Fruit fly (Drosophila melanogaster) whole organism, embryonic: Measurements from ENCODE around the gene CG5172.
A peak's percentile ranks its signal among the peaks of the same experiment; 100 is the strongest.

Experiments used
- B-H2 ChIP-seq: fragments of 200-800 bp; sonication (Bioruptor generic); optimal IDR thresholded peaks from 2 replicates; lab custom pipeline; 2018; ENCODE audit warnings: missing biosample characterization, mild to moderate bottlenecking, missing genetic modification characterization
- Blimp-1 ChIP-seq: fragments of 200-800 bp; sonication (Bioruptor generic); optimal IDR thresholded peaks from 3 replicates; lab custom pipeline; 2018; ENCODE audit warnings: missing biosample characterization, missing genetic modification characterization, mild to moderate bottlenecking, moderate library complexity, missing genetic modification reagents
- CG11696 ChIP-seq: fragments of 200-800 bp; sonication (Bioruptor generic); IDR thresholded peaks from 2 replicates; pipeline ENCODE4 v1.3.6; 2022; ENCODE audit warnings: missing biosample characterization, missing genetic modification characterization
- CG14965 ChIP-seq: fragments of 200-800 bp; sonication (Bioruptor generic); optimal IDR thresholded peaks from 2 replicates; lab custom pipeline; 2016; ENCODE audit warnings: missing biosample characterization, missing genetic modification characterization, borderline replicate concordance
- CG1792 ChIP-seq: fragments of 200-800 bp; sonication (Bioruptor generic); optimal IDR thresholded peaks from 2 replicates; lab custom pipeline; 2016; ENCODE audit warnings: missing biosample characterization, missing genetic modification characterization
- CG18011 ChIP-seq: fragments of 200-800 bp; sonication (Bioruptor generic); optimal IDR thresholded peaks from 2 replicates; lab custom pipeline; 2017; ENCODE audit warnings: missing biosample characterization, missing genetic modification characterization, mild to moderate bottlenecking, moderate library complexity, missing genotype
- CG18262 ChIP-seq: fragments of 200-800 bp; optimal IDR thresholded peaks from 3 replicates; lab custom pipeline; 2019; ENCODE audit warnings: missing biosample characterization, mild to moderate bottlenecking, missing genetic modification characterization, moderate library complexity
- CG18764 ChIP-seq: fragments of 200-800 bp; sonication (Bioruptor generic); optimal IDR thresholded peaks from 3 replicates; lab custom pipeline; 2016; ENCODE audit warnings: missing biosample characterization, missing genetic modification characterization
- CG2116 ChIP-seq: fragments of 200-800 bp; sonication (Bioruptor generic); optimal IDR thresholded peaks from 3 replicates; lab custom pipeline; 2018; ENCODE audit warnings: missing biosample characterization, mild to moderate bottlenecking, missing genetic modification characterization
- CG2120 ChIP-seq: fragments of 200-800 bp; sonication (Bioruptor generic); optimal IDR thresholded peaks from 3 replicates; lab custom pipeline; 2016; ENCODE audit warnings: missing biosample characterization, missing genetic modification characterization
- CG34224 ChIP-seq: fragments of 200-800 bp; sonication (Bioruptor generic); IDR thresholded peaks from 3 replicates; pipeline ENCODE4 v1.3.6; 2022; ENCODE audit warnings: missing biosample characterization, missing genetic modification characterization; ENCODE audit not compliant: partially characterized antibody
- CG4854 ChIP-seq: fragments of 200-800 bp; sonication (Bioruptor generic); optimal IDR thresholded peaks from 2 replicates; lab custom pipeline; 2016; ENCODE audit warnings: missing biosample characterization, missing genetic modification characterization, inconsistent platforms
- CG5180 ChIP-seq: fragments of 200-800 bp; sonication (Bioruptor generic); optimal IDR thresholded peaks from 3 replicates; lab custom pipeline; 2017; ENCODE audit warnings: missing biosample characterization, missing genetic modification characterization, mild to moderate bottlenecking, moderate library complexity, missing genetic modification reagents
- CG5953 ChIP-seq: fragments of 200-800 bp; sonication (Bioruptor generic); IDR thresholded peaks from 2 replicates; pipeline ENCODE4 v1.3.6; 2022; ENCODE audit warnings: missing biosample characterization, missing genetic modification characterization
- CG6683 ChIP-seq: fragments of 200-800 bp; sonication (Bioruptor generic); optimal IDR thresholded peaks from 2 replicates; lab custom pipeline; 2017; ENCODE audit warnings: missing biosample characterization, mild to moderate bottlenecking, missing genetic modification characterization, missing genetic modification reagents
- CG6854 ChIP-seq: fragments of 200-800 bp; sonication (Bioruptor generic); optimal IDR thresholded peaks from 3 replicates; lab custom pipeline; 2017; ENCODE audit warnings: missing biosample characterization, mild to moderate bottlenecking, missing genetic modification characterization
- CG8765 ChIP-seq: fragments of 200-800 bp; sonication (Bioruptor generic); IDR thresholded peaks from 2 replicates; pipeline ENCODE4 v1.3.6; 2022; ENCODE audit warnings: missing biosample characterization, missing genetic modification characterization
- CG9727 ChIP-seq: fragments of 200-800 bp; sonication (Bioruptor generic); optimal IDR thresholded peaks from 3 replicates; lab custom pipeline; 2017; ENCODE audit warnings: missing biosample characterization, mild to moderate bottlenecking, missing genetic modification characterization
- Dek ChIP-seq: fragments of 200-800 bp; sonication (Bioruptor generic); optimal IDR thresholded peaks from 3 replicates; lab custom pipeline; 2019; ENCODE audit warnings: missing biosample characterization, mild to moderate bottlenecking, missing genetic modification characterization, moderate library complexity
- Dfd ChIP-seq, 2 experiments: fragments of >200 bp; optimal IDR thresholded peaks; 2 replicates each; lab custom pipeline; 2017; ENCODE audit warnings: missing biosample characterization in 2 of 2, missing genetic modification characterization in 2 of 2
- Dip2 ChIP-seq: fragments of 200-800 bp; sonication (Bioruptor generic); IDR thresholded peaks from 2 replicates; pipeline ENCODE4 v1.3.6; 2022; ENCODE audit warnings: missing biosample characterization, missing genetic modification characterization
- Ets97D ChIP-seq: fragments of 200-800 bp; sonication (Bioruptor generic); optimal IDR thresholded peaks from 3 replicates; lab custom pipeline; 2016; ENCODE audit warnings: missing biosample characterization, missing genetic modification characterization
- Fer3 ChIP-seq: fragments of 200-800 bp; sonication (Bioruptor generic); optimal IDR thresholded peaks from 2 replicates; lab custom pipeline; 2018; ENCODE audit warnings: missing biosample characterization, mild to moderate bottlenecking, missing genetic modification characterization, moderate library complexity
- GATAe ChIP-seq: fragments of 200-800 bp; sonication (Bioruptor generic); conservative IDR thresholded peaks from 2 replicates; pipeline ENCODE4 v1.3.6; 2022; ENCODE audit warnings: missing biosample characterization, missing genetic modification characterization
- Gsc ChIP-seq: fragments of 200-800 bp; sonication (Bioruptor generic); IDR thresholded peaks from 2 replicates; pipeline ENCODE4 v1.3.6; 2022; ENCODE audit warnings: missing biosample characterization, missing genetic modification characterization
- HLH4C ChIP-seq: fragments of 200-800 bp; sonication (Bioruptor generic); IDR thresholded peaks from 3 replicates; pipeline ENCODE4 v1.3.6; 2022; ENCODE audit warnings: missing biosample characterization, missing genetic modification characterization; ENCODE audit not compliant: partially characterized antibody
- Hand ChIP-seq: fragments of 200-800 bp; sonication (Bioruptor generic); optimal IDR thresholded peaks from 2 replicates; lab custom pipeline; 2017; ENCODE audit warnings: mild to moderate bottlenecking, missing biosample characterization, missing genetic modification reagents, missing genetic modification characterization
- Hsf ChIP-seq: fragments of 200-800 bp; sonication (Bioruptor generic); optimal IDR thresholded peaks from 3 replicates; lab custom pipeline; 2016; ENCODE audit warnings: missing biosample characterization, missing genetic modification characterization
- Lim3 ChIP-seq: fragments of 200-800 bp; sonication (Bioruptor generic); IDR thresholded peaks from 2 replicates; pipeline ENCODE4 v1.3.6; 2022; ENCODE audit warnings: missing biosample characterization, missing genetic modification characterization
- NFAT ChIP-seq: fragments of 200-800 bp; sonication (Bioruptor generic); IDR thresholded peaks from 2 replicates; pipeline ENCODE4 v1.3.6; 2022; ENCODE audit warnings: missing biosample characterization, missing genetic modification characterization
- Nf-YB ChIP-seq: fragments of 200-800 bp; sonication (Bioruptor generic); optimal IDR thresholded peaks from 3 replicates; lab custom pipeline; 2019; ENCODE audit warnings: missing biosample characterization, mild to moderate bottlenecking, missing genetic modification characterization, moderate library complexity
- Spps ChIP-seq: fragments of 200-800 bp; sonication (Bioruptor generic); optimal IDR thresholded peaks from 2 replicates; lab custom pipeline; 2018; ENCODE audit warnings: missing biosample characterization, mild to moderate bottlenecking, missing genetic modification characterization
- YL-1 ChIP-seq: fragments of 200-800 bp; sonication (Bioruptor generic); optimal IDR thresholded peaks from 3 replicates; lab custom pipeline; 2017; ENCODE audit warnings: missing biosample characterization, mild to moderate bottlenecking, missing genetic modification characterization
- ase ChIP-seq: fragments of 200-800 bp; sonication (Bioruptor generic); IDR thresholded peaks from 3 replicates; pipeline ENCODE4 v1.3.6; 2022; ENCODE audit warnings: missing biosample characterization, missing genetic modification characterization
- az2 ChIP-seq: fragments of 200-800 bp; sonication (Bioruptor generic); optimal IDR thresholded peaks from 3 replicates; lab custom pipeline; 2016; ENCODE audit warnings: missing biosample characterization, missing genetic modification characterization
- cas ChIP-seq: fragments of 200-800 bp; sonication (Bioruptor generic); IDR thresholded peaks from 2 replicates; pipeline ENCODE4 v1.3.6; 2022; ENCODE audit warnings: missing biosample characterization, missing genetic modification characterization
- chif ChIP-seq, 2 experiments: fragments of 200-800 bp; sonication (Bioruptor generic); optimal IDR thresholded peaks; 3 replicates each; lab custom pipeline; 2016; ENCODE audit warnings: missing biosample characterization in 2 of 2, missing genetic modification characterization in 2 of 2
- ci ChIP-seq: fragments of 200-800 bp; sonication (Bioruptor generic); IDR thresholded peaks from 3 replicates; pipeline ENCODE4 v1.3.6; 2022; ENCODE audit warnings: missing biosample characterization, missing genetic modification characterization
- dpn ChIP-seq, 2 experiments: fragments of 200-800 bp; sonication (Bioruptor generic); optimal IDR thresholded peaks; 3 replicates each; lab custom pipeline; 2016; ENCODE audit warnings: missing biosample characterization in 2 of 2, missing genetic modification characterization in 2 of 2
- en ChIP-seq: fragments of 200-800 bp; sonication (Bioruptor generic); optimal IDR thresholded peaks from 2 replicates; lab custom pipeline; 2016; ENCODE audit warnings: missing biosample characterization, missing genetic modification characterization
- fu2 ChIP-seq: fragments of 200-800 bp; sonication (Bioruptor generic); optimal IDR thresholded peaks from 2 replicates; lab custom pipeline; 2016; ENCODE audit warnings: missing biosample characterization, missing genetic modification characterization
- grn ChIP-seq: fragments of 200-800 bp; sonication (Bioruptor generic); optimal IDR thresholded peaks from 3 replicates; lab custom pipeline; 2017; ENCODE audit warnings: missing biosample characterization, missing genetic modification characterization
- lbe ChIP-seq: fragments of 200-800 bp; sonication (Bioruptor generic); optimal IDR thresholded peaks from 2 replicates; lab custom pipeline; 2016; ENCODE audit warnings: missing biosample characterization, mild to moderate bottlenecking, missing genetic modification characterization
- nom ChIP-seq: fragments of 200-800 bp; sonication (Bioruptor generic); optimal IDR thresholded peaks from 2 replicates; lab custom pipeline; 2017; ENCODE audit warnings: missing biosample characterization, missing genetic modification characterization, mild to moderate bottlenecking, moderate library complexity, missing genetic modification reagents
- pnt ChIP-seq: fragments of 200-800 bp; sonication (Bioruptor generic); optimal IDR thresholded peaks from 3 replicates; lab custom pipeline; 2016; ENCODE audit warnings: missing biosample characterization, missing genetic modification characterization
- rib ChIP-seq: fragments of 200-800 bp; sonication (Bioruptor generic); IDR thresholded peaks from 2 replicates; pipeline ENCODE4 v1.3.6; 2022; ENCODE audit warnings: missing biosample characterization, missing genetic modification characterization
- sima ChIP-seq: fragments of 200-800 bp; sonication (Bioruptor generic); optimal IDR thresholded peaks from 2 replicates; lab custom pipeline; 2016; ENCODE audit warnings: missing biosample characterization, missing genetic modification characterization
- slou ChIP-seq: fragments of 200-800 bp; sonication (Bioruptor generic); optimal IDR thresholded peaks from 3 replicates; lab custom pipeline; 2016; ENCODE audit warnings: missing biosample characterization, missing genetic modification characterization
- sob ChIP-seq: fragments of 200-800 bp; sonication (Bioruptor generic); IDR thresholded peaks from 2 replicates; pipeline ENCODE4 v1.3.6; 2022; ENCODE audit warnings: missing biosample characterization, missing genetic modification characterization
- tio ChIP-seq: fragments of 200-800 bp; sonication (Bioruptor generic); optimal IDR thresholded peaks from 2 replicates; lab custom pipeline; 2017; ENCODE audit warnings: missing biosample characterization, missing genetic modification characterization, inconsistent platforms
- tna ChIP-seq: fragments of 200-800 bp; sonication (Bioruptor generic); IDR thresholded peaks from 2 replicates; pipeline ENCODE4 v1.3.6; 2022; ENCODE audit warnings: missing biosample characterization, missing genetic modification characterization; ENCODE audit not compliant: partially characterized antibody
- wor ChIP-seq: fragments of 200-800 bp; sonication (Bioruptor generic); IDR thresholded peaks from 2 replicates; pipeline ENCODE4 v1.3.6; 2022; ENCODE audit warnings: missing biosample characterization, missing genetic modification characterization

CG5172 gene

dm6 chrX:17237421-17237820 lies 16.2 kb downstream of the CG5172 start (continued):
- TF ChIP-seq az2 (GFP tag; lab: Kevin White, UChicago) (peak; percentile 27), Hand (GFP tag; lab: Kevin White, UChicago) (no peak), CG34224 (GFP tag; lab: Robert Waterston, UW) (no peak), Fer3 (no peak), CG9727 (GFP tag; lab: Kevin White, UChicago) (no peak), Nf-YB (no peak), tio (GFP tag; lab: Kevin White, UChicago) (no peak), HLH4C (GFP tag; lab: Robert Waterston, UW) (no peak), CG6683 (GFP tag; lab: Kevin White, UChicago) (no peak), Dek (tag; lab: Kevin White, UChicago) (no peak), fu2 (no peak), Gsc (GFP tag; lab: Robert Waterston, UW) (no peak), CG11696 (GFP tag; lab: Robert Waterston, UW) (no peak), CG1792 (GFP tag; lab: Kevin White, UChicago) (no peak), CG5180 (GFP tag; lab: Kevin White, UChicago) (no peak), Dfd (GFP tag; optimal IDR thresholded peaks at IDR 0.05; lab: Kevin White, UChicago) (no peak), ase (GFP tag; lab: Robert Waterston, UW) (no peak), CG4854 (GFP tag; lab: Kevin White, UChicago) (no peak), CG8765 (GFP tag; lab: Robert Waterston, UW) (no peak), NFAT (GFP tag; lab: Robert Waterston, UW) (no peak), dpn (GFP tag; optimal IDR thresholded peaks at IDR 0.05; lab: Kevin White, UChicago) (no peak), Dip2 (no peak), B-H2 (GFP tag; lab: Kevin White, UChicago) (no peak), CG18764 (GFP tag; lab: Kevin White, UChicago) (no peak), CG5953 (GFP tag; lab: Robert Waterston, UW) (no peak), CG6854 (GFP tag; lab: Kevin White, UChicago) (no peak), cas (GFP tag; lab: Robert Waterston, UW) (no peak), Hsf (no peak), CG18011 (GFP tag; lab: Kevin White, UChicago) (no peak), rib (no peak), ci (no peak), GATAe (GFP tag; lab: Robert Waterston, UW) (no peak), YL-1 (no peak), lbe (GFP tag; lab: Kevin White, UChicago) (no peak), tna (no peak), Lim3 (GFP tag; lab: Robert Waterston, UW) (no peak), grn (GFP tag; lab: Kevin White, UChicago) (no peak), nom (peak; percentile 4), Spps (tag; lab: Kevin White, UChicago) (no peak), slou (GFP tag; lab: Kevin White, UChicago) (no peak), sob (no peak), CG14965 (GFP tag; lab: Kevin White, UChicago) (no peak), CG18262 (tag; lab: Kevin White, UChicago) (peak; percentile 41), wor (0 out of 2 replicates have a peak, but pooled peaks have one; percentile 23), pnt (GFP tag; lab: Kevin White, UChicago) (no peak), Ets97D (GFP tag; lab: Kevin White, UChicago) (no peak), CG2116 (GFP tag; lab: Kevin White, UChicago) (no peak), en (GFP tag; lab: Kevin White, UChicago) (no peak), sima (GFP tag; lab: Kevin White, UChicago) (no peak), chif (GFP tag; optimal IDR thresholded peaks at IDR 0.05; lab: Kevin White, UChicago) (no peak), Blimp-1 (GFP tag; lab: Kevin White, UChicago) (peak; percentile 29), CG2120 (GFP tag; lab: Kevin White, UChicago) (no peak)
